Worm (Caenorhabditis elegans): ENCODE data around the gene F54B11.5.

- TF ChIP-seq R02D3.7 (tag; optimal IDR thresholded peaks at IDR 0.05) = no peak
- no peak for TF ChIP-seq unc-130 (GFP tag; optimal IDR thresholded peaks at IDR 0.05)
- TF ChIP-seq nhr-77 (tag; optimal IDR thresholded peaks at IDR 0.05) = no peak
These were observed 14.0 kb downstream of the F54B11.5 start, which contains the start of gene F54B11.10 for ce11 chrX:13581820-13582219.
